Worm (Caenorhabditis elegans): Measurements from ENCODE around the gene nhr-55.

- no peak for TF ChIP-seq flt-1 (GFP tag; IDR thresholded peaks at IDR 0.05)
- TF ChIP-seq tab-1 (GFP tag; IDR thresholded peaks at IDR 0.05), result no peak
- no peak for TF ChIP-seq ztf-29 (GFP tag; IDR thresholded peaks at IDR 0.05)
- TF ChIP-seq cog-1 (tag; optimal IDR thresholded peaks at IDR 0.05), result no peak
- TF ChIP-seq T22C8.4 (GFP tag; IDR thresholded peaks at IDR 0.05), result no peak
- TF ChIP-seq klf-2 (GFP tag; conservative IDR thresholded peaks at IDR 0.05), result no peak
Observed at ce11 chrV:472589-472988, 5.4 kb upstream of the nhr-55 start, which contains the start of gene srt-31.

All from whole organism, midembryonic.